Fruit fly (Drosophila melanogaster) S2 (cell line): ENCODE measurements around the gene aust.

Experiments
- CG8478 ChIP-seq: fragments of >200 bp; optimal IDR thresholded peaks from 2 replicates; lab custom pipeline; 2018
- CTCF ChIP-seq, 2 experiments: fragments of >200 bp; optimal IDR thresholded peaks; 2 replicates each; lab custom pipeline; 2018

DNA sequence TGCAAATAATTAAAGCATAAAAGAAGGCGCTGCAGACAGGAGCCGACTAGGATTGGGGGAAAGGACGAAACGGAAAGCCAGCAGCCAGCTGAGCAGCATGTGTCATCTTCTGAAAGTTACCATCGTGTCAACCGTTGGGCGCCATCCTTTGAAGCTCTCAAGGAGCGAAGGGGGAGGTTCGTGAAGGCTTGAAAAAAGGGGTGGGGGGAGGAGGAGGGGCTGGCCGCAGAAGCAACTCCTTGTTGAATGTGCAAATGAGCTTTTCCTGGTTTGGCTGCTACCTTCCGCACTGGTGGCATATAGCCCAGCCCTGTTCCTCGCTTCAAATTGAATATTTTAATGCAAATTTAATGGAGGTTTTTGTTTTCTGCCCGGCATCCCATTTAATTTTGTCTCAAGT is 15.2 kb upstream of the aust start:
- no peak for TF ChIP-seq CG8478 (lab: Kevin White, UChicago)
- no peak for TF ChIP-seq CTCF (optimal IDR thresholded peaks at IDR 0.05; lab: Kevin White, UChicago)
